Fruit fly (Drosophila melanogaster) whole organism, prepupa: ENCODE data around the gene CG17646.

Source experiments
- CG11902 ChIP-seq: fragments of 200-800 bp; sonication (Bioruptor generic); optimal IDR thresholded peaks from 3 replicates; lab custom pipeline; 2016; ENCODE audit warnings: missing biosample characterization, missing genetic modification characterization
- CG16779 ChIP-seq: fragments of 200-800 bp; sonication (Bioruptor generic); optimal IDR thresholded peaks from 3 replicates; lab custom pipeline; 2017; ENCODE audit warnings: missing biosample characterization, mild to moderate bottlenecking, missing genetic modification characterization
- CG32006 ChIP-seq: fragments of 200-800 bp; sonication (Bioruptor generic); optimal IDR thresholded peaks from 3 replicates; lab custom pipeline; 2017; ENCODE audit warnings: missing biosample characterization, mild to moderate bottlenecking, missing genetic modification characterization
- CG4318 ChIP-seq: fragments of 200-800 bp; sonication (Bioruptor generic); optimal IDR thresholded peaks from 3 replicates; lab custom pipeline; 2017; ENCODE audit warnings: missing biosample characterization, mild to moderate bottlenecking, missing genetic modification characterization
- CG6792 ChIP-seq: fragments of 200-800 bp; sonication (Bioruptor generic); optimal IDR thresholded peaks from 3 replicates; lab custom pipeline; 2016; ENCODE audit warnings: missing biosample characterization, missing genetic modification characterization
- CG6854 ChIP-seq: fragments of 200-800 bp; sonication (Bioruptor generic); optimal IDR thresholded peaks from 2 replicates; lab custom pipeline; 2017; ENCODE audit warnings: missing biosample characterization, mild to moderate bottlenecking, missing genetic modification characterization
- Gug ChIP-seq: fragments of 200-800 bp; sonication (Bioruptor generic); IDR thresholded peaks from 2 replicates; pipeline ENCODE4 v1.3.6; 2022; ENCODE audit warnings: missing biosample characterization, missing genetic modification characterization
- Lpt ChIP-seq: fragments of 200-800 bp; sonication (Bioruptor generic); optimal IDR thresholded peaks from 3 replicates; lab custom pipeline; 2016; ENCODE audit warnings: missing biosample characterization, missing genetic modification characterization
- Met ChIP-seq: fragments of 200-800 bp; sonication (Bioruptor generic); optimal IDR thresholded peaks from 3 replicates; lab custom pipeline; 2016; ENCODE audit warnings: missing biosample characterization, missing genetic modification characterization
- dac ChIP-seq: fragments of 200-800 bp; sonication (Bioruptor generic); optimal IDR thresholded peaks from 2 replicates; lab custom pipeline; 2017; ENCODE audit warnings: missing biosample characterization, mild to moderate bottlenecking, missing genetic modification characterization
- topi ChIP-seq: fragments of 200-800 bp; sonication (Bioruptor generic); optimal IDR thresholded peaks from 3 replicates; lab custom pipeline; 2016; ENCODE audit warnings: missing biosample characterization, missing genetic modification characterization
- vri ChIP-seq: fragments of 200-800 bp; sonication (Bioruptor generic); optimal IDR thresholded peaks from 3 replicates; lab custom pipeline; 2016; ENCODE audit warnings: missing biosample characterization, mild to moderate bottlenecking, missing genetic modification characterization

dm6 chr2L:1704746-1705145, 27.6 kb upstream of the CG17646 start, which contains the start of gene cpb:
- no peak for TF ChIP-seq CG32006
- no peak for TF ChIP-seq Met (GFP tag; lab: Kevin White, UChicago)
- no peak for TF ChIP-seq Gug
- TF ChIP-seq CG4318: no peak
- no peak for TF ChIP-seq CG6792 (GFP tag; lab: Kevin White, UChicago)
- TF ChIP-seq dac: no peak
- no peak for TF ChIP-seq topi (GFP tag; lab: Kevin White, UChicago)
- no peak for TF ChIP-seq CG11902
- no peak for TF ChIP-seq vri
- no peak for TF ChIP-seq CG16779
- no peak for TF ChIP-seq Lpt
- no peak for TF ChIP-seq CG6854
